Fruit fly (Drosophila melanogaster) S2 (cell line): Measurements from ENCODE around the gene Or85f.

Experiments
- CG8478 ChIP-seq: fragments of >200 bp; optimal IDR thresholded peaks from 2 replicates; lab custom pipeline; 2018
- CTCF ChIP-seq, 2 experiments: fragments of >200 bp; optimal IDR thresholded peaks; 2 replicates each; lab custom pipeline; 2018

DNA sequence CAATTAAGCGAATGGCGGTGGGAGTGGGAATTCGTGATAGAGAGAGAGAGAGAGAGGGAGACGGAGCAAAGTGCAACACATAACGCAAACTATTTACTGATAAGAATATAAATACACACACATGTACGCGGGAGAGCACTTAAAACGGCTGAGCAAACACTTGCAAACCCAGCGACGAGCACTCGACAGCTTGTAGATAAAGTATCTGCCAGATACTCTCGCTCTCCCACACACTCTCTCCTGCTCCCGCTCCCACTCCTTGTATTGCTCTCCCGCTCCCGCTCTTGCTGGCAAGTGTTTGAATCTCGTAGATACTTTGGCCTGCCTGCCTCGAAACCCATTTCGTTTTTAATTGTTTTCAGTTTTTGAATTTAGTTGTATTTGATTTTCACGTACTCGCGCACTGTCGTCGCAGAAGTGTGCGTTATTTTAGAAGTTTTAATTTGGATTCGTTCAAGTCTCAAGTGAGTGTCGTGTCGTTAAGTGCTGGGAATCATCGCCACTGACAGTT lies 30.3 kb downstream of the Or85f start:
- TF ChIP-seq CG8478 (lab: Kevin White, UChicago) = no peak
- TF ChIP-seq CTCF (optimal IDR thresholded peaks at IDR 0.05; lab: Kevin White, UChicago) = no peak
